Fruit fly (Drosophila melanogaster) whole organism, prepupa: ENCODE results near the gene CG7631.

Source experiments
- CG10631 ChIP-seq: fragments of 200-800 bp; sonication (Bioruptor generic); optimal IDR thresholded peaks from 2 replicates; lab custom pipeline; 2016; ENCODE audit warnings: missing biosample characterization, missing genetic modification characterization
- CG10669 ChIP-seq: fragments of 200-800 bp; sonication (Bioruptor generic); optimal IDR thresholded peaks from 3 replicates; lab custom pipeline; 2018; ENCODE audit warnings: missing biosample characterization, mild to moderate bottlenecking, missing genetic modification characterization, moderate library complexity
- CG11294 ChIP-seq: fragments of 200-800 bp; sonication (Bioruptor generic); IDR thresholded peaks from 2 replicates; pipeline ENCODE4 v1.3.6; 2022; ENCODE audit warnings: missing biosample characterization, missing genetic modification characterization
- CG11762 ChIP-seq: fragments of 200-800 bp; sonication (Bioruptor generic); optimal IDR thresholded peaks from 3 replicates; lab custom pipeline; 2016; ENCODE audit warnings: missing biosample characterization, missing genetic modification characterization; ENCODE audit not compliant: insufficient read depth
- CG11902 ChIP-seq: fragments of 200-800 bp; sonication (Bioruptor generic); optimal IDR thresholded peaks from 3 replicates; lab custom pipeline; 2016; ENCODE audit warnings: missing biosample characterization, missing genetic modification characterization
- CG1621 ChIP-seq: fragments of 200-800 bp; sonication (Bioruptor generic); optimal IDR thresholded peaks from 3 replicates; lab custom pipeline; 2018; ENCODE audit warnings: missing biosample characterization, mild to moderate bottlenecking, missing genetic modification characterization
- CG16779 ChIP-seq: fragments of 200-800 bp; sonication (Bioruptor generic); optimal IDR thresholded peaks from 3 replicates; lab custom pipeline; 2017; ENCODE audit warnings: missing biosample characterization, mild to moderate bottlenecking, missing genetic modification characterization
- CG3032 ChIP-seq: fragments of 200-800 bp; optimal IDR thresholded peaks from 2 replicates; lab custom pipeline; 2019; ENCODE audit warnings: missing biosample characterization, mild to moderate bottlenecking, missing genetic modification characterization, moderate library complexity
- CG32006 ChIP-seq: fragments of 200-800 bp; sonication (Bioruptor generic); optimal IDR thresholded peaks from 3 replicates; lab custom pipeline; 2017; ENCODE audit warnings: missing biosample characterization, mild to moderate bottlenecking, missing genetic modification characterization
- CG4318 ChIP-seq: fragments of 200-800 bp; sonication (Bioruptor generic); optimal IDR thresholded peaks from 3 replicates; lab custom pipeline; 2017; ENCODE audit warnings: missing biosample characterization, mild to moderate bottlenecking, missing genetic modification characterization
- CG6163 ChIP-seq: fragments of 200-800 bp; sonication (Bioruptor generic); IDR thresholded peaks from 3 replicates; pipeline ENCODE4 v1.3.6; 2022; ENCODE audit warnings: missing biosample characterization, missing genetic modification characterization
- CG6276 ChIP-seq: fragments of 200-800 bp; sonication (Bioruptor generic); optimal IDR thresholded peaks from 2 replicates; lab custom pipeline; 2017; ENCODE audit warnings: missing biosample characterization, mild to moderate bottlenecking, missing genetic modification characterization
- CG6792 ChIP-seq: fragments of 200-800 bp; sonication (Bioruptor generic); optimal IDR thresholded peaks from 3 replicates; lab custom pipeline; 2016; ENCODE audit warnings: missing biosample characterization, missing genetic modification characterization
- CG6854 ChIP-seq: fragments of 200-800 bp; sonication (Bioruptor generic); optimal IDR thresholded peaks from 2 replicates; lab custom pipeline; 2017; ENCODE audit warnings: missing biosample characterization, mild to moderate bottlenecking, missing genetic modification characterization
- Eip75B ChIP-seq: fragments of 200-800 bp; sonication (Bioruptor generic); optimal IDR thresholded peaks from 3 replicates; lab custom pipeline; 2016; ENCODE audit warnings: missing biosample characterization, missing genetic modification characterization
- Eip93F ChIP-seq: fragments of 200-800 bp; sonication (Bioruptor generic); optimal IDR thresholded peaks from 2 replicates; lab custom pipeline; 2016; ENCODE audit warnings: missing biosample characterization, mild to moderate bottlenecking, missing genetic modification characterization
- Ets21C ChIP-seq: fragments of 200-800 bp; sonication (Bioruptor generic); optimal IDR thresholded peaks from 3 replicates; lab custom pipeline; 2016; ENCODE audit warnings: missing biosample characterization, missing genetic modification characterization
- Ets96B ChIP-seq: fragments of 200-800 bp; optimal IDR thresholded peaks from 2 replicates; lab custom pipeline; 2019; ENCODE audit warnings: missing biosample characterization, mild to moderate bottlenecking, missing genetic modification characterization, moderate library complexity
- Gug ChIP-seq: fragments of 200-800 bp; sonication (Bioruptor generic); IDR thresholded peaks from 2 replicates; pipeline ENCODE4 v1.3.6; 2022; ENCODE audit warnings: missing biosample characterization, missing genetic modification characterization
- Hr39 ChIP-seq: fragments of 200-800 bp; sonication (Bioruptor generic); optimal IDR thresholded peaks from 2 replicates; lab custom pipeline; 2016; ENCODE audit warnings: missing biosample characterization, missing genetic modification characterization
- Lpt ChIP-seq: fragments of 200-800 bp; sonication (Bioruptor generic); optimal IDR thresholded peaks from 3 replicates; lab custom pipeline; 2016; ENCODE audit warnings: missing biosample characterization, missing genetic modification characterization
- Sox102F ChIP-seq: fragments of 200-800 bp; sonication (Bioruptor generic); optimal IDR thresholded peaks from 2 replicates; lab custom pipeline; 2016; ENCODE audit warnings: missing biosample characterization, mild to moderate bottlenecking, missing genetic modification characterization
- Sox15 ChIP-seq: fragments of 200-800 bp; sonication (Bioruptor generic); optimal IDR thresholded peaks from 3 replicates; lab custom pipeline; 2016; ENCODE audit warnings: missing biosample characterization, missing genetic modification characterization
- acj6 ChIP-seq: fragments of 200-800 bp; sonication (Bioruptor generic); optimal IDR thresholded peaks from 3 replicates; lab custom pipeline; 2016; ENCODE audit warnings: missing biosample characterization, missing genetic modification characterization
- dac ChIP-seq: fragments of 200-800 bp; sonication (Bioruptor generic); optimal IDR thresholded peaks from 2 replicates; lab custom pipeline; 2017; ENCODE audit warnings: missing biosample characterization, mild to moderate bottlenecking, missing genetic modification characterization
- eg ChIP-seq: fragments of 200-800 bp; sonication (Bioruptor generic); IDR thresholded peaks from 3 replicates; pipeline ENCODE4 v1.3.6; 2022; ENCODE audit warnings: missing biosample characterization, missing genetic modification characterization
- fd85E ChIP-seq: fragments of 200-800 bp; sonication (Bioruptor generic); optimal IDR thresholded peaks from 3 replicates; lab custom pipeline; 2016; ENCODE audit warnings: missing biosample characterization, missing genetic modification characterization
- net ChIP-seq: fragments of 200-800 bp; sonication (Bioruptor generic); optimal IDR thresholded peaks from 3 replicates; lab custom pipeline; 2016; ENCODE audit warnings: missing biosample characterization, missing genetic modification characterization
- pdm3 ChIP-seq: fragments of 200-800 bp; sonication (Bioruptor generic); optimal IDR thresholded peaks from 3 replicates; lab custom pipeline; 2016; ENCODE audit warnings: missing biosample characterization, missing genetic modification characterization
- salr ChIP-seq, 2 experiments: fragments of 200-800 bp; sonication (Bioruptor generic); optimal IDR thresholded peaks; 3 replicates each; lab custom pipeline; 2016 to 2018; ENCODE audit warnings: missing biosample characterization in 2 of 2, missing genetic modification characterization in 2 of 2, mild to moderate bottlenecking in 1 of 2
- svp ChIP-seq: fragments of 200-800 bp; sonication (Bioruptor generic); peaks from one replicate; lab custom pipeline; 2016; ENCODE audit warnings: missing biosample characterization, missing genetic modification characterization
- topi ChIP-seq: fragments of 200-800 bp; sonication (Bioruptor generic); optimal IDR thresholded peaks from 3 replicates; lab custom pipeline; 2016; ENCODE audit warnings: missing biosample characterization, missing genetic modification characterization
- vri ChIP-seq: fragments of 200-800 bp; sonication (Bioruptor generic); optimal IDR thresholded peaks from 3 replicates; lab custom pipeline; 2016; ENCODE audit warnings: missing biosample characterization, mild to moderate bottlenecking, missing genetic modification characterization

The CG7631 gene

DNA sequence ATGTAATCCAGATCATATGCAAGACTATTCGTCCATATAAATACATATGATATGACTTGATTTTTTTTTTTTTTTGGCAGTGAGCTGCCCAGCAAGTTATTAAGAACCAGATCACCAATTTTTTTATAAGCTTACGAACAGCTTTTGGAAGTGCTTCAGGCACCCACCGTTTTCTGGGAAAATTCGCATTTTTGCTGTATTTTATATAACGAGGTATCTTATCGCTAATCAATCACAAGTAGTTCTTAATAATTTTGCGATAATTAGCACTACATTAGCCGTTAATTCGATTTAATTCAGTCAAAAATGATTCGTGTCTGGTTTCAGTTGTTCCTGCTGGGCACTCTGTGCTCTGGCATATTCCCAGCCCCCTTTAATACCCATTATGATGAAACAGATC is at the start of gene CG7631:
Gene CG7631 (plus strand): TSS at position 301 of the 400 bp plus-strand sequence.
- TF ChIP-seq Gug (GFP tag; lab: Robert Waterston, UW) (no peak), topi (GFP tag; lab: Kevin White, UChicago) (no peak), salr (GFP tag; optimal IDR thresholded peaks at IDR 0.05; lab: Kevin White, UChicago) (no peak), CG6163 (GFP tag; lab: Robert Waterston, UW) (no peak), acj6 (GFP tag; lab: Kevin White, UChicago) (no peak), CG6792 (GFP tag; lab: Kevin White, UChicago) (no peak), CG10631 (GFP tag; lab: Kevin White, UChicago) (no peak)

DNA sequence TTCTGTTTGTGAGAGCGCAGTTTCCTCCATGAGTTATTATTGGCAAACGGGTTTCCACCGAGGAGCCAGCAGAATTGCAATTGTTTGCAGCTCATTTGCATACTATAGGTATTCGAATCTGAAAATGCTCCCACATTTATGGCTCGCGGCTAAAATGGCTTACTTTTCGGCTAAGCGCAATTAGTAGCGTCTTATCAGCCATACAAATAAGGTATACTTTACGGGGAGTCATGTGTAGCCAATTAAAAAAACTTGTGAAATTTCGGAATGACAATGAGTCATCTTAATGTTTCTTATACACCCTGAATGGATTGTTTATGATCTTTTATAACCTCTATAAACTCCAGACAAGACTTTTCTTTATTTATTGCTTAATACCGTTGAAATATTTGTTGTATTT is 19.3 kb upstream of the CG7631 start:
- TF ChIP-seq svp (GFP tag; lab: Kevin White, UChicago) (peak; percentile 38), CG6276 (GFP tag; lab: Kevin White, UChicago) (no peak)
- TF ChIP-seq, all 60 proteins: peak for 1

DNA sequence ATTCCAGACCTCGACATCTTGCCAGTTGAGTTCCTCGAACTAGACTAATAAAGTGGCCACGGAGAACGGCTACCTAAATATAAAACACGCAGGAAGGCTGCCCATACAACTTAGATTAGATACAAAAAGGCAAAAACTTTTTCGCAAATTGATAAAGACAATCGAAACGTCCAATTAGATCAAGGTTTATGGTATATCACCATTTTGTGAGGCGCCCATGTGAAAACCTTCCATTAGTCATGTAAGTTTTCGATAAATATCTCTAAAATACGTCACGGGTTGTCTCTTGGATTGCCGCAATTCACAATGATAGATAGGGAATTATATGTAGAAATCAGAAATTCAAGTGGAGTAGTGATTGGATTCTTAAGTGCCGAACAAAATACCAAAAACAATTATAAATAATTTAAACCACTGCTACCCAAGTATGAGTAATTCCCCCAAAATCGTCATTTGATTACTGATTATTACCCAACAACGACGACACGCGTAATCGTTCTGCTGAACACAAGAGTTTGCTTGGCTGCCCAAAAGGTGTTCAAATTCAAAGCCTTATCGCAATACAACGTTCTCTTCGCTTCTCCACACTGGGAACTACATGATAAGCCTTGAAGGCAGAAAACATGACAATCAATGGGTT is 16.7 kb upstream of the CG7631 start, which contains the start of gene CG15255:
Gene CG15255 (minus strand): TSS at position 51 of the 640 bp plus-strand sequence.
- TF ChIP-seq topi (GFP tag; lab: Kevin White, UChicago) (no peak), vri (GFP tag; lab: Kevin White, UChicago) (peak; percentile 91), CG6276 (GFP tag; lab: Kevin White, UChicago) (no peak), CG6163 (GFP tag; lab: Robert Waterston, UW) (no peak), CG11294 (no peak), dac (no peak), acj6 (GFP tag; lab: Kevin White, UChicago) (no peak)

DNA sequence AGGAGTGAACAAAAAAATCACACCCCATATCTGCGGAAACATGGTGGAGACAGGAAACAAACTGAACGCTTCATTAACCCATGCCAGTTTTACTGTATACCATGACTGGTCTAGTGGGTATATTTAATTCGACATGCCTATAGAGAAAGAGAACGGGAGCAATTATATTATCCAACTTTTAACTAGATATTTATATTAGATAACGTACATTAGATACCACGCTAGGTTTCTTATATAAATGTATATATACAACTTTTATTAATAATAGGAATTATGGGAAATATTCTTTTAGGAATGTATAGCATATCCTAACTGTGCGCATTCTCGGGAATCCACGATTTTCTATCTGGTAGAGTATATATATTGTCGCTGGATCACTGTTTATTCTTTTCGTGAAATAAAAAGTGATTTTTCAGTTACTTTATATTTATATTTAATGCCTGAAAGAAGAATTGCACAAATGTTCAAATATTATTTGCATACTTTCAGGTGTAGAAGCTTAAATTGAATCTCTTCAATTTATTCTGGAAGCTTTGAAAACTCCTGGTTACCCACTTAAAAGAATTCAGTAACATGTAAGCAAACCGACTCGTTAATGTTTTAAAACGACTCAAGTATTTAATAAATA is 15.1 kb upstream of the CG7631 start, which contains the start of gene Semp1:
Gene Semp1 (minus strand): TSS at position 51 of the 628 bp plus-strand sequence.
- TF ChIP-seq CG10631 (GFP tag; lab: Kevin White, UChicago): no peak
- TF ChIP-seq Hr39 (GFP tag; lab: Kevin White, UChicago): no peak
- TF ChIP-seq CG16779 (tag; lab: Kevin White, UChicago): no peak
- no peak for TF ChIP-seq fd85E (GFP tag; lab: Kevin White, UChicago)
- no peak for TF ChIP-seq CG6854 (GFP tag; lab: Kevin White, UChicago)
- no peak for TF ChIP-seq Sox15 (GFP tag; lab: Kevin White, UChicago)
- no peak for TF ChIP-seq Sox102F (GFP tag; lab: Kevin White, UChicago)
- TF ChIP-seq CG11902 (GFP tag; lab: Kevin White, UChicago): no peak
- TF ChIP-seq CG6792 (GFP tag; lab: Kevin White, UChicago): no peak
- no peak for TF ChIP-seq Gug (GFP tag; lab: Robert Waterston, UW)
- TF ChIP-seq CG1621 (tag; lab: Kevin White, UChicago): no peak
- no peak for TF ChIP-seq CG6163 (GFP tag; lab: Robert Waterston, UW)
- TF ChIP-seq salr (GFP tag; optimal IDR thresholded peaks at IDR 0.05; lab: Kevin White, UChicago): no peak
- TF ChIP-seq dac: no peak
- TF ChIP-seq CG11762 (GFP tag; lab: Kevin White, UChicago): no peak
- no peak for TF ChIP-seq Ets96B (tag; lab: Kevin White, UChicago)
- TF ChIP-seq Eip93F (GFP tag; lab: Kevin White, UChicago): no peak
- no peak for TF ChIP-seq topi (GFP tag; lab: Kevin White, UChicago)

DNA sequence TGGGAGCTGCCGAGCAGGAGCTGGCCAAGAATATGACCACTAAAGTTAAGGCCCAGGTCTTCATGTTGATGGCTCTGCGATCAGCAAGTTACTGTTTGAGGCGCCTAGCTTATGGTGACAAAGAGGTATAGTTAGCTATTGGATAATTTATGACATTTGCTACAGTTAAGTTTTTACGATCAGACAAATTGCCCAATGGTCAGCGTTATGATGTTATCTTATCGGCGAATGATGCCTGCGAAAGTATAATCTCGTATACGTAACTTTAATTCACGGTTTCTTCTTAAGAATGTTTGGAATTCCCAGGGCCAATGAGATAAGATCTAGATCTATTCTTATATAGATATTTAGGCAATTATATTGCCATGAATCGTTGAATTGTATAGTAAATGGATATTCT is 13.8 kb upstream of the CG7631 start, which contains the start of gene CG15254:
Gene CG15254 (minus strand): TSS at position 101 of the 400 bp plus-strand sequence.
- TF ChIP-seq acj6 (GFP tag; lab: Kevin White, UChicago): no peak
- TF ChIP-seq salr (GFP tag; optimal IDR thresholded peaks at IDR 0.05; lab: Kevin White, UChicago): no peak
- no peak for TF ChIP-seq CG3032
- TF ChIP-seq pdm3 (GFP tag; lab: Kevin White, UChicago): no peak
- no peak for TF ChIP-seq CG10669 (GFP tag; lab: Kevin White, UChicago)
- TF ChIP-seq Lpt (GFP tag; lab: Kevin White, UChicago): no peak
- no peak for TF ChIP-seq eg (GFP tag; lab: Robert Waterston, UW)
- no peak for TF ChIP-seq Ets21C (GFP tag; lab: Kevin White, UChicago)
- TF ChIP-seq Sox15 (GFP tag; lab: Kevin White, UChicago): no peak
- TF ChIP-seq svp (GFP tag; lab: Kevin White, UChicago): no peak
- no peak for TF ChIP-seq Eip75B
- no peak for TF ChIP-seq CG4318 (GFP tag; lab: Kevin White, UChicago)
- no peak for TF ChIP-seq CG32006 (GFP tag; lab: Kevin White, UChicago)
- no peak for TF ChIP-seq CG6854 (GFP tag; lab: Kevin White, UChicago)
- TF ChIP-seq net: no peak
